Fruit fly (Drosophila melanogaster) whole organism: ENCODE results near the gene CG17239.

Experiments used
- Dll ChIP-seq: fragments of >200 bp; optimal IDR thresholded peaks from 2 replicates; lab custom pipeline; 2017
- pan ChIP-seq: fragments of >200 bp; optimal IDR thresholded peaks from 2 replicates; lab custom pipeline; 2017
- psq ChIP-seq: fragments of >200 bp; optimal IDR thresholded peaks from 2 replicates; lab custom pipeline; 2017

dm6 chr2L:2202853-2203717 is 49.1 kb downstream of the CG17239 start:
- TF ChIP-seq psq (no peak), pan (lab: Kevin White, UChicago) (no peak), Dll (no peak)
